Worm (Caenorhabditis elegans) whole organism, L1 larva: Measurements from ENCODE around the gene C43D7.7.

ENCODE experiments used
- alr-1 ChIP-seq: fragments of 200-800 bp; sonication (Bioruptor generic); optimal IDR thresholded peaks from 2 replicates; lab custom pipeline; 2018; ENCODE audit warnings: borderline replicate concordance, mild to moderate bottlenecking, missing genetic modification characterization, missing compliant biosample characterization
- blmp-1 ChIP-seq: fragments of 150-350 bp; optimal IDR thresholded peaks from 2 replicates; lab custom pipeline; 2014; ENCODE audit warnings: missing biosample characterization, missing genetic modification characterization
- fkh-10 ChIP-seq: sonication (generic microtip); optimal IDR thresholded peaks from 2 replicates; lab custom pipeline; 2017; ENCODE audit warnings: missing biosample characterization, missing genetic modification reagents, missing genetic modification characterization
- fkh-4 ChIP-seq: sonication (generic microtip); optimal IDR thresholded peaks from 2 replicates; lab custom pipeline; 2016; ENCODE audit warnings: missing compliant biosample characterization, missing genetic modification characterization, borderline replicate concordance
- fos-1 ChIP-seq: fragments of 150-350 bp; optimal IDR thresholded peaks from 2 replicates; lab custom pipeline; 2014; ENCODE audit warnings: missing biosample characterization, missing genetic modification characterization
- irx-1 ChIP-seq: sonication (generic microtip); optimal IDR thresholded peaks from 2 replicates; lab custom pipeline; 2016; ENCODE audit warnings: missing genetic modification characterization, missing compliant biosample characterization
- isw-1 ChIP-seq: fragments of 200-800 bp; sonication (Bioruptor generic); IDR thresholded peaks from 2 replicates; pipeline ENCODE4 v1.3.6; 2022; ENCODE audit warnings: missing genetic modification characterization, missing compliant biosample characterization
- lin-39 ChIP-seq: fragments of 150-350 bp; optimal IDR thresholded peaks from 2 replicates; lab custom pipeline; 2014; ENCODE audit warnings: missing biosample characterization, missing genetic modification reagents, missing genetic modification characterization
- nhr-12 ChIP-seq: sonication (generic microtip); optimal IDR thresholded peaks from 2 replicates; lab custom pipeline; 2017; ENCODE audit warnings: missing biosample characterization, missing genetic modification characterization
- nhr-76 ChIP-seq: sonication (generic microtip); optimal IDR thresholded peaks from 2 replicates; lab custom pipeline; 2017; ENCODE audit warnings: missing biosample characterization, missing genetic modification characterization
- unc-30 ChIP-seq: sonication (generic microtip); optimal IDR thresholded peaks from 2 replicates; lab custom pipeline; 2017; ENCODE audit warnings: missing biosample characterization, missing genetic modification characterization

DNA sequence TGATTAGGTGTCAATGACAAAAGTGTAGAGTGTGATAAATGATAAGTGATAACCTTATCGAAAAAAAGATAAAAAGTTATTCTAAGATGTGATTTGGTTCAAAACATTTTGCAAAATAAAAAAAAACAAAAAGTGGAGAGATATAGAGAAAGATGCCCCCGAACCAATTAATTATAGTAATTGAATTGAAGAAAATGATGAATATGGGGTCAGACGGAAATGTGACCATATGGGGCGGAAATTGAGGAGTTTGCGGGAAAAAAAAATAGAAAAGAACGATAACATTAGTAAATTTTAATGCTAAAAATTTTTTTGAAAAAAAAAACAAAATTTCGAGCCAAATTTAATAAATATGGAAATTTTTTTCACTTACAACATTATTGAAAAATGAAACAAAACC lies 35.2 kb upstream of the C43D7.7 start:
- TF ChIP-seq irx-1 (tag; lab: Kevin White, UChicago) (no peak), alr-1 (tag; lab: Kevin White, UChicago) (no peak), fkh-4 (tag; lab: Kevin White, UChicago) (no peak), nhr-12 (no peak), isw-1 (no peak), fkh-10 (GFP tag; lab: Kevin White, UChicago) (no peak), nhr-76 (tag; lab: Kevin White, UChicago) (no peak), fos-1 (tag; lab: Kevin White, UChicago) (no peak), blmp-1 (tag; lab: Kevin White, UChicago) (no peak), lin-39 (no peak), unc-30 (no peak)
